Worm (Caenorhabditis elegans) whole organism, midembryonic: ENCODE results near the gene F39F10.4.
A peak's percentile ranks its signal among the peaks of the same experiment; 100 is the strongest.

Experiments
- T22C8.4 ChIP-seq: fragments of 200-800 bp; sonication (Bioruptor generic); IDR thresholded peaks from 2 replicates; pipeline ENCODE4 v1.3.6; 2022; ENCODE audit warnings: missing genetic modification characterization, missing compliant biosample characterization
- ref-1 ChIP-seq: fragments of 200-800 bp; sonication (Bioruptor generic); conservative IDR thresholded peaks from 2 replicates; pipeline ENCODE4 v1.3.6; 2022; ENCODE audit warnings: missing genetic modification reagents, missing genetic modification characterization, missing compliant biosample characterization
- ztf-23 ChIP-seq: fragments of 200-800 bp; sonication (Bioruptor generic); IDR thresholded peaks from 2 replicates; pipeline ENCODE4 v1.3.6; 2022; ENCODE audit warnings: missing genetic modification reagents, missing genetic modification characterization, missing compliant biosample characterization

ce11 chrX:16928087-16928486 lies 24.6 kb upstream of the F39F10.4 start:
- peak; percentile 81 for TF ChIP-seq ref-1 (GFP tag; lab: Robert Waterston, UW)
- TF ChIP-seq T22C8.4 (GFP tag; lab: Robert Waterston, UW): peak; percentile 76
- peak; percentile 78 for TF ChIP-seq ztf-23
